Worm (Caenorhabditis elegans) whole organism, late embryonic: Measurements from ENCODE around the gene sfxn-2.

ENCODE experiments used
- F13H6.1 ChIP-seq: sonication (generic microtip); optimal IDR thresholded peaks from 2 replicates; lab custom pipeline; 2016; ENCODE audit warnings: missing genetic modification characterization, missing compliant biosample characterization
- ama-1 ChIP-seq: fragments of 150-350 bp; optimal IDR thresholded peaks from 2 replicates; lab custom pipeline; 2014
- ceh-2 ChIP-seq: sonication (generic microtip); optimal IDR thresholded peaks from 2 replicates; lab custom pipeline; 2016; ENCODE audit warnings: missing genotype, missing genetic modification characterization, missing compliant biosample characterization
- ceh-48 ChIP-seq: sonication (generic microtip); optimal IDR thresholded peaks from 2 replicates; lab custom pipeline; 2016; ENCODE audit warnings: missing genetic modification characterization, inconsistent platforms, missing compliant biosample characterization
- fkh-10 ChIP-seq: fragments of 150-350 bp; optimal IDR thresholded peaks from 2 replicates; lab custom pipeline; 2014; ENCODE audit warnings: missing biosample characterization, missing genetic modification reagents, missing genetic modification characterization
- hlh-8 ChIP-seq: sonication (generic microtip); optimal IDR thresholded peaks from 2 replicates; lab custom pipeline; 2016; ENCODE audit warnings: missing genotype, missing genetic modification characterization, missing compliant biosample characterization
- nfya-1 ChIP-seq: sonication (generic microtip); optimal IDR thresholded peaks from 2 replicates; lab custom pipeline; 2017; ENCODE audit warnings: missing genetic modification characterization, mild to moderate bottlenecking, missing compliant biosample characterization, antibody characterized with exemption, moderate library complexity
- pha-4 ChIP-seq: fragments of 150-350 bp; optimal IDR thresholded peaks from 2 replicates; lab custom pipeline; 2018; ENCODE audit warnings: missing biosample characterization, missing genetic modification reagents, missing genetic modification characterization
- pqm-1 ChIP-seq: sonication (generic microtip); optimal IDR thresholded peaks from 2 replicates; lab custom pipeline; 2016; ENCODE audit warnings: missing genetic modification characterization, missing compliant biosample characterization
- rnt-1 ChIP-seq: sonication (generic microtip); optimal IDR thresholded peaks from 2 replicates; lab custom pipeline; 2016; ENCODE audit warnings: missing genetic modification characterization, missing compliant biosample characterization
- sox-4 ChIP-seq: sonication (generic microtip); optimal IDR thresholded peaks from 2 replicates; lab custom pipeline; 2017; ENCODE audit warnings: mild to moderate bottlenecking, missing genetic modification characterization, inconsistent platforms, missing compliant biosample characterization
- ttx-3 ChIP-seq: sonication (generic microtip); optimal IDR thresholded peaks from 2 replicates; lab custom pipeline; 2016; ENCODE audit warnings: missing genetic modification reagents, missing genetic modification characterization, missing compliant biosample characterization
- unc-42 ChIP-seq: sonication (generic microtip); optimal IDR thresholded peaks from 2 replicates; lab custom pipeline; 2016; ENCODE audit warnings: missing genotype, missing genetic modification characterization, missing compliant biosample characterization

DNA sequence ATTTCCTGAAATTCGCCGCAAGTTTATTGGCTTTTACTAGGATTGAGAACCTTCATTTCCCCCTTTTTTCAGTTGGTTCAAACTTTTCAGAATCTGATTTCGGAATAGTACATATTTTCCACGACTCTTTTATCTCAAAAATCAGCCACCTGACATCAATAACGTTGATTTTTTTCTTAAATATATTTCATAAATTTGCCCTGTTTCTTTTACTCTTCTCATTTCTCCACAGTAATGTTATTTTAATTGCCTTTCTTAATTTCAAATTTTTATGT, 5.1 kb downstream of the sfxn-2 start:
- TF ChIP-seq pqm-1 = no peak
- TF ChIP-seq ceh-2 = no peak
- TF ChIP-seq ama-1 (lab: Kevin White, UChicago) = no peak
- TF ChIP-seq sox-4 (tag; lab: Kevin White, UChicago) = no peak
- TF ChIP-seq nfya-1 (tag; lab: Kevin White, UChicago) = no peak
- no peak for TF ChIP-seq F13H6.1 (tag; lab: Kevin White, UChicago)
- TF ChIP-seq fkh-10 (GFP tag; lab: Kevin White, UChicago) = no peak
- TF ChIP-seq unc-42 (tag; lab: Kevin White, UChicago) = no peak
- TF ChIP-seq rnt-1 = no peak
- TF ChIP-seq pha-4 (tag; lab: Kevin White, UChicago) = no peak
- no peak for TF ChIP-seq hlh-8 (tag; lab: Kevin White, UChicago)
- TF ChIP-seq ttx-3 = no peak
- no peak for TF ChIP-seq ceh-48 (tag; lab: Kevin White, UChicago)
